Fruit fly (Drosophila melanogaster) whole organism: Measurements from ENCODE around the gene CG13064.

Experiments
- CG8478 ChIP-seq: fragments of >200 bp; optimal IDR thresholded peaks from 2 replicates; lab custom pipeline; 2018; ENCODE audit warnings: inconsistent platforms
- EcR ChIP-seq, 2 experiments: fragments of >200 bp; optimal IDR thresholded peaks; 2 replicates each; lab custom pipeline; 2017; ENCODE audit warnings: missing biosample characterization in 2 of 2, missing genetic modification characterization in 2 of 2, missing genetic modification reagents in 2 of 2
- pan ChIP-seq: fragments of >200 bp; optimal IDR thresholded peaks from 2 replicates; lab custom pipeline; 2017
- usp ChIP-seq: fragments of >200 bp; optimal IDR thresholded peaks from 2 replicates; lab custom pipeline; 2017; ENCODE audit warnings: missing biosample characterization, missing genetic modification characterization, mixed read lengths

- TF ChIP-seq usp (GFP tag; lab: Kevin White, UChicago), result no peak
- no peak for TF ChIP-seq pan (lab: Kevin White, UChicago)
- no peak for TF ChIP-seq EcR (GFP tag; optimal IDR thresholded peaks at IDR 0.05; lab: Kevin White, UChicago)
- no peak for TF ChIP-seq CG8478
Observed at dm6 chr3L:16231857-16232256, 48.3 kb upstream of the CG13064 start, which contains the start of the genes PDCD-5 and MED10.
